Worm (Caenorhabditis elegans) whole organism, L2 larva: Measurements from ENCODE around the gene gpx-7.

ENCODE experiments used
- F13H6.1 ChIP-seq: sonication (generic microtip); optimal IDR thresholded peaks from 2 replicates; lab custom pipeline; 2016; ENCODE audit warnings: missing genetic modification characterization, missing compliant biosample characterization
- ZK546.5 ChIP-seq: sonication (generic microtip); optimal IDR thresholded peaks from 2 replicates; lab custom pipeline; 2017; ENCODE audit warnings: missing biosample characterization, missing genetic modification characterization
- elt-3 ChIP-seq: sonication (generic microtip); optimal IDR thresholded peaks from 2 replicates; lab custom pipeline; 2017; ENCODE audit warnings: missing biosample characterization, missing genetic modification characterization
- lin-11 ChIP-seq: fragments of 150-350 bp; sonication (generic microtip); optimal IDR thresholded peaks from 2 replicates; lab custom pipeline; 2014; ENCODE audit warnings: missing biosample characterization, missing genetic modification characterization, inconsistent platforms, mixed read lengths
- mdl-1 ChIP-seq, 2 experiments: fragments of 150-350 bp in 1 of 2; sonication (generic microtip) in 1 of 2; optimal IDR thresholded peaks; 2 replicates each; lab custom pipeline; 2017; ENCODE audit warnings: missing biosample characterization in 2 of 2, missing genetic modification characterization in 2 of 2
- nhr-11 ChIP-seq: fragments of 150-350 bp; optimal IDR thresholded peaks from 2 replicates; lab custom pipeline; 2014; ENCODE audit warnings: missing biosample characterization, missing genetic modification characterization
- unc-55 ChIP-seq: fragments of 150-350 bp; sonication (generic microtip); optimal IDR thresholded peaks from 3 replicates; lab custom pipeline; 2014; ENCODE audit warnings: missing biosample characterization, missing genetic modification reagents, missing genetic modification characterization

DNA sequence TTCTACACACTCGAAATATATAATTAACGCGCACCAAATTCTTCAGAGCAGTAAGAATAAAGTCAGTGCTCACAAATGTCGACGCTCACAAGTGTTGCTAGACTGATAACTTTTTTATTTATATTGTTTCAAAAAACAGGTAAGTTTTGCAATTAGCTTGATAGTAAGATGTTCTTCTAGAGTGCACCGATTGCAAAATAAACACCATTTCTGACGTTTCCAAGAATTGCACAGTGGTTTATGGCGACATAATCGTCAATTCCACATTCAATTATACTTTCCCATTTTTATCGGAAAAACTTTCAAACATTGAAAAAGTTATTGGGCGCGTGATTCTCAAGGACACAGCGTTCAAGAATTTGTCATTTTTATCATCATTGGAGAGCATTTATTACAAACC is 790 bp upstream of the gpx-7 start:
- no peak for TF ChIP-seq lin-11 (tag; lab: Kevin White, UChicago)
- TF ChIP-seq unc-55 (GFP tag; lab: Kevin White, UChicago), result no peak
- TF ChIP-seq nhr-11, result no peak
- no peak for TF ChIP-seq ZK546.5 (tag; lab: Kevin White, UChicago)
- TF ChIP-seq F13H6.1 (tag; lab: Kevin White, UChicago), result no peak
- TF ChIP-seq mdl-1 (tag; optimal IDR thresholded peaks at IDR 0.05; lab: Kevin White, UChicago), result no peak
- no peak for TF ChIP-seq elt-3 (tag; lab: Kevin White, UChicago)
